Fruit fly (Drosophila melanogaster): ENCODE data around the gene betaNACtes6.

Gene betaNACtes6

dm6 chrX:14332243-14332642 lies 15.3 kb upstream of the betaNACtes6 start (continued):
- TF ChIP-seq Xbp1 (GFP tag; optimal IDR thresholded peaks at IDR 0.05) (peak; percentile 1), sd (tag; optimal IDR thresholded peaks at IDR 0.05) (no peak), CG3726 (GFP tag; IDR thresholded peaks at IDR 0.05) (no peak), CG7786 (GFP tag; optimal IDR thresholded peaks at IDR 0.05) (no peak), CG12104 (GFP tag; optimal IDR thresholded peaks at IDR 0.05) (no peak), CG1792 (GFP tag; optimal IDR thresholded peaks at IDR 0.05) (no peak), CG17568 (GFP tag; optimal IDR thresholded peaks at IDR 0.05) (no peak), sim (GFP tag; IDR thresholded peaks at IDR 0.05) (no peak), H2.0 (GFP tag; IDR thresholded peaks at IDR 0.05) (0 out of 2 replicates have a peak, but pooled peaks have one; percentile 20), Ssrp (tag; optimal IDR thresholded peaks at IDR 0.05) (no peak), HLH54F (GFP tag; optimal IDR thresholded peaks at IDR 0.05) (no peak), hb (GFP tag; IDR thresholded peaks at IDR 0.05; ENCODE audit: partially characterized antibody) (no peak), Dek (tag; optimal IDR thresholded peaks at IDR 0.05) (no peak), CG9932 (GFP tag; IDR thresholded peaks at IDR 0.05) (no peak), lola (GFP tag; optimal IDR thresholded peaks at IDR 0.05) (no peak), Adf1 (GFP tag; IDR thresholded peaks at IDR 0.05) (no peak), amos (GFP tag; IDR thresholded peaks at IDR 0.05; ENCODE audit: partially characterized antibody) (no peak), mld (GFP tag; IDR thresholded peaks at IDR 0.05; ENCODE audit: partially characterized antibody) (no peak), CG11398 (GFP tag; optimal IDR thresholded peaks at IDR 0.05) (no peak), C15 (GFP tag; IDR thresholded peaks at IDR 0.05) (no peak), crp (GFP tag; optimal IDR thresholded peaks at IDR 0.05) (no peak), CG1832 (GFP tag; optimal IDR thresholded peaks at IDR 0.05) (no peak), CG11504 (tag; optimal IDR thresholded peaks at IDR 0.05) (peak; percentile 53), CG14965 (GFP tag; optimal IDR thresholded peaks at IDR 0.05; ENCODE audit: borderline replicate concordance) (no peak), Rfx (GFP tag; IDR thresholded peaks at IDR 0.05) (peak; percentile 37), CG6254 (GFP tag; optimal IDR thresholded peaks at IDR 0.05) (no peak), CG31224 (GFP tag; IDR thresholded peaks at IDR 0.05) (no peak), Usf (GFP tag; optimal IDR thresholded peaks at IDR 0.05) (no peak), crol (GFP tag; IDR thresholded peaks at IDR 0.05) (no peak), usp (GFP tag; optimal IDR thresholded peaks at IDR 0.05) (no peak), CoRest (tag; optimal IDR thresholded peaks at IDR 0.05) (no peak), ase (GFP tag; IDR thresholded peaks at IDR 0.05) (no peak), exex (tag; optimal IDR thresholded peaks at IDR 0.05) (no peak), sisA (GFP tag; IDR thresholded peaks at IDR 0.05) (no peak), fd96Cb (tag; optimal IDR thresholded peaks at IDR 0.05) (peak; percentile 20), ci (GFP tag; IDR thresholded peaks at IDR 0.05) (0 out of 3 replicates have a peak, but pooled peaks have one; percentile 24), Nf-YB (GFP tag; optimal IDR thresholded peaks at IDR 0.05) (no peak), onecut (GFP tag; IDR thresholded peaks at IDR 0.05) (no peak), CG4617 (GFP tag; optimal IDR thresholded peaks at IDR 0.05; ENCODE audit: borderline replicate concordance) (no peak), CG11247 (GFP tag; IDR thresholded peaks at IDR 0.05) (no peak), az2 (GFP tag; optimal IDR thresholded peaks at IDR 0.05) (no peak), z (GFP tag; IDR thresholded peaks at IDR 0.05) (no peak), tx (GFP tag; optimal IDR thresholded peaks at IDR 0.05) (no peak), gem (tag; optimal IDR thresholded peaks at IDR 0.05) (peak; percentile 26), CG14667 (GFP tag; IDR thresholded peaks at IDR 0.05) (no peak), CG2120 (GFP tag; optimal IDR thresholded peaks at IDR 0.05) (peak; percentile 10), CG17359 (tag; optimal IDR thresholded peaks at IDR 0.05) (peak; percentile 28), NfI (GFP tag; optimal IDR thresholded peaks at IDR 0.05) (no peak)

Data from whole organism, embryonic.